Worm (Caenorhabditis elegans): ENCODE data around the gene pfas-1.

DNA sequence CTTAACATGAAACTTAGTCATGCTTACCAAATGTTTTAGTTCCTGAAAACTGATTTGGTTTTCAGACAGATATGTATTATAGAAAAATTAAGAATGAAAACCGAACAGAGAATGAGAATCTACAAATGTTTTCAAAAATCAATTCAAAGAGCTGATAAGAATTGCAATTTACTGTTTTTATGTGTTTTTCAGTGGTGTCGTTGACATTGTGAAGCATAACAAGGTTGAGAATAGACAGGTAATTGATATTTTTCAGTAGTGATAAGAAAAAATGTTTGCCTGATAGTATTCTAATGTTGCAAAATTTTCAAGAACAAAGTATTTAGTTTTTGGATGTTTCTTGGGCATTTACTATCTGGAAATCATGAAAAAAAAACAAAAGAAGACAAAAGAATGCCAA is at the start of gene pfas-1:
- TF ChIP-seq dao-5 (tag; optimal IDR thresholded peaks at IDR 0.05) (no peak), him-1 (tag; optimal IDR thresholded peaks at IDR 0.05) (no peak)
